Fruit fly (Drosophila melanogaster): Measurements from ENCODE around the gene Cpr67B.
A peak's percentile ranks its signal among the peaks of the same experiment; 100 is the strongest.

Cpr67B gene

DNA sequence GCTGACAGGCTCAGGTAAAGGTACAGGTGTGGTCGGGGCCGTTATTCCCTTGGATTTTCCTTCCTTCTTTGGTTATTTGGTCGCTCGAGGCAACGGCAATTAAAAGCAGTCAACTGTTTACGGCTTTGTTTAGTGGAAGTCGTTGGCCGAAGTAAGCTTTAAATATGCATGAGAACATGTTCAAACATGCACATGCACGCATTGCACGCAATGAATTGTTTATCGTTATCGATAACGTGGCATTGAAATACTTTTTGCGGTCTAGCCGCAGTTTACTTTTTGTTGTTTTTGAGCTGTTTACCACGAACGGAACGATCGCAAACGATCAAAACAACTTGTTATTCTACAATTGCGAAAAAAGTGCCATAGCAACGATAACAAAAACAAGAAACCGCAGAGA lies 17.0 kb downstream of the Cpr67B start:
- TF ChIP-seq z (GFP tag; IDR thresholded peaks at IDR 0.05) (no peak), repo (GFP tag; optimal IDR thresholded peaks at IDR 0.05) (no peak), CG1233 (GFP tag; optimal IDR thresholded peaks at IDR 0.05) (no peak), CG11247 (GFP tag; IDR thresholded peaks at IDR 0.05) (no peak), Kr (GFP tag; optimal IDR thresholded peaks at IDR 0.05) (no peak), CG11398 (GFP tag; optimal IDR thresholded peaks at IDR 0.05) (no peak), CG8359 (GFP tag; optimal IDR thresholded peaks at IDR 0.05; ENCODE audit: borderline replicate concordance) (no peak), tio (GFP tag; optimal IDR thresholded peaks at IDR 0.05) (no peak), mam (GFP tag; optimal IDR thresholded peaks at IDR 0.05) (no peak), Antp (GFP tag; optimal IDR thresholded peaks at IDR 0.05) (no peak), B-H2 (GFP tag; optimal IDR thresholded peaks at IDR 0.05) (no peak), H15 (GFP tag; IDR thresholded peaks at IDR 0.05) (no peak), CG6654 (GFP tag; optimal IDR thresholded peaks at IDR 0.05) (no peak), p53 (GFP tag; optimal IDR thresholded peaks at IDR 0.05) (peak; percentile 98), wek (GFP tag; optimal IDR thresholded peaks at IDR 0.05) (no peak), CG8478 (optimal IDR thresholded peaks at IDR 0.05) (no peak), az2 (GFP tag; optimal IDR thresholded peaks at IDR 0.05) (no peak), CG10209 (GFP tag; optimal IDR thresholded peaks at IDR 0.05) (no peak), CG10431 (GFP tag; optimal IDR thresholded peaks at IDR 0.05) (no peak), btn (GFP tag; optimal IDR thresholded peaks at IDR 0.05) (no peak), ac (GFP tag; optimal IDR thresholded peaks at IDR 0.05) (peak; percentile 77), gem (tag; optimal IDR thresholded peaks at IDR 0.05) (no peak), pita (GFP tag; optimal IDR thresholded peaks at IDR 0.05) (no peak), HLH3B (GFP tag; IDR thresholded peaks at IDR 0.05) (no peak), CG12942 (GFP tag; optimal IDR thresholded peaks at IDR 0.05) (no peak), PHDP (tag; optimal IDR thresholded peaks at IDR 0.05) (no peak), tll (GFP tag; optimal IDR thresholded peaks at IDR 0.05) (peak in 1 of 2 experiments; percentile 20)

DNA sequence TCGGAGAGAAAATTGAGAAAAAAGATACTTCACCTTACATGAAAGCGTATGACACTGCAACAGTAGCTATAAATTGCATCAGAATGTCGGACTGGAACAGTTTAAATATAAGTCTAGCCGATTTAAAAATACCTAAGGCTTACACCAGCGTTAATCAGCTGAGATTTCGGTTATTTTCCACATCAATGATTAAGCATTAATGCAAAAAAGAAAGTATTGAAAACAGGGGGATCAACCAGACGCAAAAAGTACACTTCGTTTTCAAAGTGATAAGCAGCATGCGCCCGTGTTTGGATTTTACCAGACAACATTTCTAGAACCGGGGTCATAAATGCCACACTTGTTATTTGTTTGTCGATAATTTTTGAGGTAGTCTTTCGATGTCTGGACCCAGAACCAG lies 17.5 kb downstream of the Cpr67B start:
- TF ChIP-seq CG15479 (GFP tag; optimal IDR thresholded peaks at IDR 0.05) = peak; percentile 59
- no peak for TF ChIP-seq CG13624 (GFP tag; optimal IDR thresholded peaks at IDR 0.05)
- peak; percentile 13 for TF ChIP-seq cad (GFP tag; optimal IDR thresholded peaks at IDR 0.05)

DNA sequence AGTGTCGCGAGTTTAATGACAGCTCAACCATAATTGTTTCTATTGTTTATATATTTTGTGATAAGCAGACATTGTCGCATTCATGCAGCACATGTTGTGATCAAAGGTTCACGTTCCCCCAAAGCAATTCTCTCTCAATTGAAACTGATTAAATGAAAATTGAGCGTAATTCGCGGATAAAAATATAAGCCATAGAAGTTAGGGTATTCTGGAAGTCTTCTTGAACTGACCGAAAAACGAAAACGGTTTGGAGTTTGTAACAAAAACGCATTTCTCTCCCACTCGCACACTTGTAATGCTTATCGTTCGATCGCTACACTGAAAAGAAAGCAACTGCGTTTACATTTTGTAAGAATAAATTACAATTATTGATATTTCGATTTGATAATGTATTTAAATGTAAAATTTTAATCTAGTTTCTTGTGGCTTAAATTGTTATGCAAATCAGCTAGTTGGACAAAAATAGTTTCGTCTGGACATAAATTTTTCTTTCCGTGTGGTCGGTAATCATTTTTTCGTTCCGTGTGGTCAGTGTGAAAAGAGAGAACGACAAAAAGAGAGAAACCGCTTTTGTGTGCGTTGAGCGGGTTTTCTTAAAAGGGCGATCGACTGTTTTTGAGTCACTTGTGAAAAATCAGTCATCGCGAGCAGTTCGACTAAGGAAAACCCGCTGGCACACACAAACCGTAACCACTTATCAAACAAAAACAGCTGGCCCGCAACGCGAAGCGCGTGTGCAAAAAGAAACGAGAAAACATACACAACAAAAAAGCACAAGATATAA lies 18.2 kb downstream of the Cpr67B start, which contains the start of gene aay:
Gene aay, plus strand, starts transcription at position 618 of the 784 bp plus-strand sequence.
- TF ChIP-seq E2f1 (GFP tag; IDR thresholded peaks at IDR 0.05) (peak; percentile 98), CG32767 (GFP tag; IDR thresholded peaks at IDR 0.05) (peak; percentile 96), CG9817 (tag; optimal IDR thresholded peaks at IDR 0.05) (peak; percentile 98), Rx (GFP tag; IDR thresholded peaks at IDR 0.05) (peak; percentile 98), CG33213 (GFP tag; optimal IDR thresholded peaks at IDR 0.05) (peak; percentile 98), CG9727 (GFP tag; optimal IDR thresholded peaks at IDR 0.05) (peak; percentile 100), pzg (GFP tag; optimal IDR thresholded peaks at IDR 0.05) (peak; percentile 17), Fer3 (tag; optimal IDR thresholded peaks at IDR 0.05) (peak; percentile 99), PHDP (tag; optimal IDR thresholded peaks at IDR 0.05) (peak; percentile 99), vnd (GFP tag; IDR thresholded peaks at IDR 0.05; ENCODE audit: partially characterized antibody) (no peak), tup (GFP tag; optimal IDR thresholded peaks at IDR 0.05) (peak; percentile 97), Trl (optimal IDR thresholded peaks at IDR 0.05) (peak; percentile 60 to 80), Trl (GFP tag; optimal IDR thresholded peaks at IDR 0.05) (peak; percentile 95), slou (GFP tag; optimal IDR thresholded peaks at IDR 0.05) (peak; percentile 96), Atf6 (GFP tag; IDR thresholded peaks at IDR 0.05) (peak; percentile 99), Xbp1 (GFP tag; optimal IDR thresholded peaks at IDR 0.05) (peak; percentile 99), pnt (GFP tag; optimal IDR thresholded peaks at IDR 0.05) (peak; percentile 95), kni (GFP tag; optimal IDR thresholded peaks at IDR 0.05) (peak; percentile 95), row (GFP tag; IDR thresholded peaks at IDR 0.05) (peak; percentile 99), CG15514 (GFP tag; optimal IDR thresholded peaks at IDR 0.05) (peak; percentile 94), dmrt11E (tag; optimal IDR thresholded peaks at IDR 0.05) (peak; percentile 99)
